Fruit fly (Drosophila melanogaster): ENCODE data around the gene cher.

Gene cher

DNA sequence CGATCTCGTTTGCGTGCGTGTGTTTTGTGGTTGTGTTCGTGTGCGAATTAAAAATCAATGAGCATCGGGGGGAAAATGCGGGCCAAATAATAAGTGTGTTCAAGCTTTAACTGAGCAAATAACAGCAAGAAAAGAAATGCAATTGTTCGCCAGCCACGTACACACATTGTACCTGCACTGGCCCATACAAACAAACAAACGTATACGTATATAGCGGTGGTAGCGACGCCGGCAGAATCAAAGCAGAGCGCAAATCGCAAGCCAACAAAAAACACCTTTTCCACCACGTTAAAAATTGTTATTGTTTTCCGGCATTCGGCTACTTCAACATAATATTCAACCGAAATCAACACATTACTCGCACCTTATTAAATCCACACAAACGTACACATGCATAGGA, 70.7 kb downstream of the cher start:
- peak; percentile 37 for TF ChIP-seq tj (GFP tag; optimal IDR thresholded peaks at IDR 0.05)
- TF ChIP-seq ovo (GFP tag; optimal IDR thresholded peaks at IDR 0.05): peak; percentile 7
- no peak for TF ChIP-seq Hr96 (GFP tag; optimal IDR thresholded peaks at IDR 0.05)
- TF ChIP-seq pad (GFP tag; optimal IDR thresholded peaks at IDR 0.05): peak; percentile 1

DNA sequence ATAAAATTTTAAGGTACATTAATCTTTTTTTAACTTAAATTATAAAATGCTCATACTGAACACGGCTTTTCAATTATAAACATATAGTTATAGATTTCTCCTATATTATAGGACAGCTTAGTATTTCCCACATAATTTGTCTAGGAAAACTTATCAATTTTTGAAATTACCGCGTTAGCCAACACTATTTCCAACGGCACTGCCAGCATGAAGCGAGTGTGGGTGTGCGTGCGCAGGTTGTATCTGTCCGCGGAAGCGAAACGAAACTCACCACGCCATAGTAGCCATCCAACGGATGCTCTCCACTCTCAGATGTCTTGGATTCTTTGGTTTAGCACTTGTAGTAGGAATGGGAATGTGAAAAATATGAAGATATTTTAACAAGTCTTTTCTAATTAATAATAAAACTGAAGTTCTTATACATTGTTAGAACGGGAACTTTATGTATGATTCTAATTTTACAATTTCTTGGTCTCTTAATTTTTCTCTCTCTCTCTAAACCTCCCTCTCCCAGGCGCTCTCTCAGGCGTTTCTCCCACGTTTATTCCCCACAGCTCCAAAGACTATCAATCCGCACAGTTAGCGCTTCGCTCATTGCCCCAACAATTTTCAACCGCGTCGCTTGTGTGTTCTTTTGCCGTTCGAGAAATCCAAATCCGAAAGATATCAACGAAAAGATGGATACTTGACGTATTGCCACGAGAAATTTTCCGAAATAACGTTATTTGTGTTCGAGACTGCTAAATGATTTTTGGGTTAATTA, 71.6 kb downstream of the cher start, which contains the start of gene Dad:
TSS of gene Dad (plus strand) at position 593 of the 763 bp plus-strand sequence.
- TF ChIP-seq Hr96 (GFP tag; optimal IDR thresholded peaks at IDR 0.05): peak; percentile 49
- peak; percentile 60 for TF ChIP-seq tj (GFP tag; optimal IDR thresholded peaks at IDR 0.05)
- TF ChIP-seq cnc (optimal IDR thresholded peaks at IDR 0.05): no peak
- TF ChIP-seq Crg-1 (GFP tag; optimal IDR thresholded peaks at IDR 0.05): peak; percentile 57
- no peak for TF ChIP-seq Clk (GFP tag; optimal IDR thresholded peaks at IDR 0.05)
- TF ChIP-seq pad (GFP tag; optimal IDR thresholded peaks at IDR 0.05): peak; percentile 41
- no peak for TF ChIP-seq CG33017 (tag; optimal IDR thresholded peaks at IDR 0.05)
- TF ChIP-seq ovo (GFP tag; optimal IDR thresholded peaks at IDR 0.05): peak; percentile 71
- peak; percentile 57 for TF ChIP-seq CG5204 (GFP tag; optimal IDR thresholded peaks at IDR 0.05)
- peak; percentile 5 for TF ChIP-seq CG7045 (GFP tag; optimal IDR thresholded peaks at IDR 0.05)
- no peak for TF ChIP-seq CG1620 (GFP tag; optimal IDR thresholded peaks at IDR 0.05)
- peak; percentile 85 for TF ChIP-seq kay (GFP tag; ENCODE audit: borderline replicate concordance)
- peak; percentile 56 for TF ChIP-seq CG12768 (GFP tag; optimal IDR thresholded peaks at IDR 0.05)
- peak; percentile 53 for TF ChIP-seq CG7101 (tag; optimal IDR thresholded peaks at IDR 0.05)
- TF ChIP-seq toe (GFP tag; optimal IDR thresholded peaks at IDR 0.05): peak; percentile 54
- TF ChIP-seq bab1 (GFP tag; optimal IDR thresholded peaks at IDR 0.05): peak; percentile 7
- no peak for TF ChIP-seq CG14711 (tag; optimal IDR thresholded peaks at IDR 0.05)
- peak; percentile 70 for TF ChIP-seq Mnt (GFP tag; optimal IDR thresholded peaks at IDR 0.05)
- no peak for TF ChIP-seq CG11617 (GFP tag; optimal IDR thresholded peaks at IDR 0.05)

DNA sequence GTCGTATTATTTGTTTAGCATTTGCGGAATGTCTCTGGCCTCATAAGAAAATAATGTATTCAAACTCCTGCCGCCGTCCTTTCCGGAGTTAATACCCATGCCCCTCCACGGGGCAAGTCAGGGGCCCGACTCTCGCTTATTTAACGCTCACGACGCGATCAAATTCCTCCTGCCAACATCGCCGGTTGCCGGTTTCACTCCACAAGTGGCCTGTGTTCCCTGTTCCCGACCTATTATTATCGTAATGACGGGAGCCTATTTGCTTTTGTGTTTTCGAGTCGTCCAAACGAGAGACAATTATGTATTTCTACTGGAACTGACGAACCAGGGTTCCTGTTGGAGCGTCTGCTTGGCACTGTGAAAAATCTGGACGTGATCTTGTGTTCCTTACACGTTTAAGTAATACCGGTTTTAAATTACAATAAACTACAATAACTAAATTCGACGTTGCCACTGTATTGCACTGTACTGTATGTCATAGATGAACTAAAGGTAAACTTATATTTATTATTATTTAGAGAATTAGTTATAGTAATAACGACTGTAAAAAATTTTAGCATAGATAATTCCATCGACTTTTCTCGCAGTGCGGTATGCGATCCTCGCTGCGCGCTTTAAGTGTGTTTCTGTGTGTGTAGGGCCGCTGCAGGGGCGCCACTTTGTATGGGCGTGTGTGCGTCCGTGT, 72.6 kb downstream of the cher start:
- TF ChIP-seq kay (GFP tag; ENCODE audit: borderline replicate concordance) (no peak), toe (GFP tag; optimal IDR thresholded peaks at IDR 0.05) (no peak), CG12768 (GFP tag; optimal IDR thresholded peaks at IDR 0.05) (no peak), cnc (optimal IDR thresholded peaks at IDR 0.05) (no peak), Clk (GFP tag; optimal IDR thresholded peaks at IDR 0.05) (no peak), CG5204 (GFP tag; optimal IDR thresholded peaks at IDR 0.05) (no peak), tj (GFP tag; optimal IDR thresholded peaks at IDR 0.05) (no peak), CG33017 (tag; optimal IDR thresholded peaks at IDR 0.05) (no peak), CG1620 (GFP tag; optimal IDR thresholded peaks at IDR 0.05) (no peak), ovo (GFP tag; optimal IDR thresholded peaks at IDR 0.05) (no peak), CG11617 (GFP tag; optimal IDR thresholded peaks at IDR 0.05) (no peak), cic (GFP tag; optimal IDR thresholded peaks at IDR 0.05) (no peak), Mnt (GFP tag; optimal IDR thresholded peaks at IDR 0.05) (no peak), Hr96 (GFP tag; optimal IDR thresholded peaks at IDR 0.05) (no peak), Crg-1 (GFP tag; optimal IDR thresholded peaks at IDR 0.05) (no peak), CG7101 (tag; optimal IDR thresholded peaks at IDR 0.05) (no peak), CG14711 (tag; optimal IDR thresholded peaks at IDR 0.05) (no peak), CG7045 (GFP tag; optimal IDR thresholded peaks at IDR 0.05) (no peak), bab1 (GFP tag; optimal IDR thresholded peaks at IDR 0.05) (no peak)

DNA sequence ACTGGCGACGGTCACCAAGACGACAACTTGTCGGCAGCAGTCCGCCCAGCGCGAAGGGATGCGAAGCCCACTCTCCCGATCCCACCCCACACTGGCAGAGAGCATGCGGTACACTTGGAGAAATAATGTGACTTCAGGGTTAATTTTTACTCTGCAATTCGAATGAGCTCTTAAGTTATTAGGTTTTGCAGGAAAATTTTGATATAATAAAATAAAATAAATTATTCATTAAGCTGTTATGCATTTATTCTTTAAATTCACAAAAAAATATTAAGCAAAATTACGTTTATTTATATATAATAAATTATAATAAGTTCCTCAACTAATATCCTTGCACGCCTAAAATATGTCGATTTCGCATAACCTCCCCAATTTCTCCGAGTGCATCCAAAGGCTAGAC, 76.3 kb downstream of the cher start:
- no peak for TF ChIP-seq kay (GFP tag; ENCODE audit: borderline replicate concordance)
- TF ChIP-seq tj (GFP tag; optimal IDR thresholded peaks at IDR 0.05): no peak
- no peak for TF ChIP-seq CG11617 (GFP tag; optimal IDR thresholded peaks at IDR 0.05)
- TF ChIP-seq pad (GFP tag; optimal IDR thresholded peaks at IDR 0.05): no peak
- TF ChIP-seq CG1620 (GFP tag; optimal IDR thresholded peaks at IDR 0.05): no peak
- no peak for TF ChIP-seq cnc (optimal IDR thresholded peaks at IDR 0.05)
- no peak for TF ChIP-seq Hr96 (GFP tag; optimal IDR thresholded peaks at IDR 0.05)
- TF ChIP-seq CG5204 (GFP tag; optimal IDR thresholded peaks at IDR 0.05): no peak
- TF ChIP-seq bab1 (GFP tag; optimal IDR thresholded peaks at IDR 0.05): no peak

DNA sequence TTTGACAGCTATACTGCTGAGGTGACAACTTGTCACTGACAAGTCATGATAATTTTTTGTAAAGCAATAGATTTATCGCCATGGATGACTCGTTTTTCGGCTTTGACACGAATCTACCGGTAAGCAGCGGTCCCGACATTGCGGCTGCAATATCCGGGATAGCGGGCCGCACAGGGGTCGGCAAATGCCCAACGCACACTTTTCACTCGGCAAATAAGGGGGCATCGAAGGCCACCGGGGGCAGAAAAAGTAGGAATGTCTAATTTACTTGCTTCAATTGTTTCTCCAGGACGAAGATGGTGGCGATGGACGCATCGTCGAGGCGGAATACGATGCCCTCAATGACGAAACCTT, 81.6 kb downstream of the cher start:
- TF ChIP-seq bab1 (GFP tag; optimal IDR thresholded peaks at IDR 0.05) (no peak), cnc (optimal IDR thresholded peaks at IDR 0.05) (no peak), CG5204 (GFP tag; optimal IDR thresholded peaks at IDR 0.05) (no peak), CG7101 (tag; optimal IDR thresholded peaks at IDR 0.05) (no peak), CG7045 (GFP tag; optimal IDR thresholded peaks at IDR 0.05) (no peak), kay (GFP tag; ENCODE audit: borderline replicate concordance) (no peak), CG11617 (GFP tag; optimal IDR thresholded peaks at IDR 0.05) (no peak), tj (GFP tag; optimal IDR thresholded peaks at IDR 0.05) (no peak), pad (GFP tag; optimal IDR thresholded peaks at IDR 0.05) (no peak), CG33017 (tag; optimal IDR thresholded peaks at IDR 0.05) (no peak), toe (GFP tag; optimal IDR thresholded peaks at IDR 0.05) (no peak), CG14711 (tag; optimal IDR thresholded peaks at IDR 0.05) (no peak), Clk (GFP tag; optimal IDR thresholded peaks at IDR 0.05) (no peak), ovo (GFP tag; optimal IDR thresholded peaks at IDR 0.05) (no peak), Hr96 (GFP tag; optimal IDR thresholded peaks at IDR 0.05) (no peak)

Measured in whole organism, adult.